Fruit fly (Drosophila melanogaster) whole organism, embryonic: ENCODE data around the gene CG31287.
A peak's percentile ranks its signal among the peaks of the same experiment; 100 is the strongest.

Experiments
- CG10147 ChIP-seq: fragments of 200-800 bp; sonication (Bioruptor generic); optimal IDR thresholded peaks from 2 replicates; lab custom pipeline; 2019; ENCODE audit warnings: missing biosample characterization, mild to moderate bottlenecking, missing genetic modification characterization, moderate library complexity
- CG10321 ChIP-seq: fragments of 200-800 bp; sonication (Bioruptor generic); IDR thresholded peaks from 2 replicates; pipeline ENCODE4 v1.3.6; 2022; ENCODE audit warnings: missing biosample characterization, missing genetic modification characterization
- CG11398 ChIP-seq: fragments of 200-800 bp; sonication (Bioruptor generic); optimal IDR thresholded peaks from 2 replicates; lab custom pipeline; 2016; ENCODE audit warnings: missing biosample characterization, missing genetic modification characterization
- CG14014 ChIP-seq: fragments of 200-800 bp; sonication (Bioruptor generic); IDR thresholded peaks from 2 replicates; pipeline ENCODE4 v1.3.6; 2022; ENCODE audit warnings: missing biosample characterization, missing genetic modification characterization
- CG16863 ChIP-seq: fragments of 200-800 bp; sonication (Bioruptor generic); optimal IDR thresholded peaks from 3 replicates; lab custom pipeline; 2016; ENCODE audit warnings: missing biosample characterization, missing genetic modification characterization
- CG30020 ChIP-seq: fragments of 200-800 bp; optimal IDR thresholded peaks from 2 replicates; lab custom pipeline; 2019; ENCODE audit warnings: missing biosample characterization, mild to moderate bottlenecking, missing genetic modification characterization, moderate library complexity
- CG32532 ChIP-seq: fragments of 200-800 bp; sonication (Bioruptor generic); IDR thresholded peaks from 2 replicates; pipeline ENCODE4 v1.3.6; 2022; ENCODE audit warnings: missing biosample characterization, missing genetic modification characterization
- CG34376 ChIP-seq: fragments of 200-800 bp; sonication (Bioruptor generic); optimal IDR thresholded peaks from 2 replicates; lab custom pipeline; 2018; ENCODE audit warnings: missing biosample characterization, mild to moderate bottlenecking, missing genetic modification characterization
- CG4617 ChIP-seq: fragments of 200-800 bp; sonication (Bioruptor generic); optimal IDR thresholded peaks from 3 replicates; lab custom pipeline; 2016; ENCODE audit warnings: missing biosample characterization, missing genetic modification characterization, borderline replicate concordance
- CG6813 ChIP-seq: fragments of 200-800 bp; sonication (Bioruptor generic); optimal IDR thresholded peaks from 2 replicates; lab custom pipeline; 2017; ENCODE audit warnings: missing biosample characterization, missing genetic modification characterization, mild to moderate bottlenecking, moderate library complexity, missing genetic modification reagents
- CG7556 ChIP-seq: fragments of 200-800 bp; sonication (Bioruptor generic); optimal IDR thresholded peaks from 2 replicates; lab custom pipeline; 2017; ENCODE audit warnings: missing biosample characterization, mild to moderate bottlenecking, missing genetic modification characterization
- CG8281 ChIP-seq: fragments of 200-800 bp; sonication (Bioruptor generic); optimal IDR thresholded peaks from 2 replicates; lab custom pipeline; 2018; ENCODE audit warnings: missing biosample characterization, mild to moderate bottlenecking, missing genetic modification characterization, moderate library complexity
- CG8478 ChIP-seq: fragments of >200 bp; optimal IDR thresholded peaks from 2 replicates; lab custom pipeline; 2018
- Dip2 ChIP-seq: fragments of 200-800 bp; sonication (Bioruptor generic); IDR thresholded peaks from 2 replicates; pipeline ENCODE4 v1.3.6; 2022; ENCODE audit warnings: missing biosample characterization, missing genetic modification characterization
- Drgx ChIP-seq: fragments of 200-800 bp; sonication (Bioruptor generic); IDR thresholded peaks from 2 replicates; pipeline ENCODE4 v1.3.6; 2022; ENCODE audit warnings: missing biosample characterization, missing genetic modification characterization
- Elba2 ChIP-seq: fragments of 200-800 bp; sonication (Bioruptor generic); optimal IDR thresholded peaks from 3 replicates; lab custom pipeline; 2016; ENCODE audit warnings: missing biosample characterization, missing genetic modification characterization
- Fer3 ChIP-seq: fragments of 200-800 bp; sonication (Bioruptor generic); optimal IDR thresholded peaks from 2 replicates; lab custom pipeline; 2018; ENCODE audit warnings: missing biosample characterization, mild to moderate bottlenecking, missing genetic modification characterization, moderate library complexity
- GATAe ChIP-seq: fragments of 200-800 bp; sonication (Bioruptor generic); conservative IDR thresholded peaks from 2 replicates; pipeline ENCODE4 v1.3.6; 2022; ENCODE audit warnings: missing biosample characterization, missing genetic modification characterization
- Hsf ChIP-seq: fragments of 200-800 bp; sonication (Bioruptor generic); optimal IDR thresholded peaks from 3 replicates; lab custom pipeline; 2016; ENCODE audit warnings: missing biosample characterization, missing genetic modification characterization
- Opbp ChIP-seq: fragments of 200-800 bp; sonication (Bioruptor generic); IDR thresholded peaks from 3 replicates; pipeline ENCODE4 v1.3.6; 2022; ENCODE audit warnings: missing biosample characterization, missing genetic modification characterization; ENCODE audit not compliant: partially characterized antibody
- Sry-δ ChIP-seq: fragments of 200-800 bp; sonication (Bioruptor generic); optimal IDR thresholded peaks from 2 replicates; lab custom pipeline; 2016; ENCODE audit warnings: missing biosample characterization, missing genetic modification characterization
- Trl ChIP-seq, 3 experiments: fragments of >200 bp in 2 of 3; fragments of 200-800 bp in 1 of 3; sonication (Bioruptor generic) in 1 of 3; optimal IDR thresholded peaks; 2 replicates in 1 of 3; 3 replicates in 2 of 3; lab custom pipeline; 2016 to 2017; ENCODE audit warnings: missing biosample characterization in 1 of 3, missing genetic modification characterization in 1 of 3
- Vsx1 ChIP-seq: fragments of 200-800 bp; sonication (Bioruptor generic); optimal IDR thresholded peaks from 2 replicates; lab custom pipeline; 2017; ENCODE audit warnings: missing biosample characterization, mild to moderate bottlenecking, missing genetic modification characterization, missing genetic modification reagents
- YL-1 ChIP-seq: fragments of 200-800 bp; sonication (Bioruptor generic); optimal IDR thresholded peaks from 3 replicates; lab custom pipeline; 2017; ENCODE audit warnings: missing biosample characterization, mild to moderate bottlenecking, missing genetic modification characterization
- al ChIP-seq: fragments of 200-800 bp; sonication (Bioruptor generic); IDR thresholded peaks from 2 replicates; pipeline ENCODE4 v1.3.6; 2022; ENCODE audit warnings: missing biosample characterization, missing genetic modification characterization
- az2 ChIP-seq: fragments of 200-800 bp; sonication (Bioruptor generic); optimal IDR thresholded peaks from 3 replicates; lab custom pipeline; 2016; ENCODE audit warnings: missing biosample characterization, missing genetic modification characterization
- bbx ChIP-seq: fragments of 200-800 bp; sonication (Bioruptor generic); IDR thresholded peaks from 2 replicates; pipeline ENCODE4 v1.3.6; 2022; ENCODE audit warnings: missing biosample characterization, missing genetic modification characterization; ENCODE audit not compliant: partially characterized antibody
- cg ChIP-seq: fragments of 200-800 bp; sonication (Bioruptor generic); optimal IDR thresholded peaks from 3 replicates; lab custom pipeline; 2019; ENCODE audit warnings: missing biosample characterization, mild to moderate bottlenecking, missing genetic modification characterization, moderate library complexity
- chm ChIP-seq: fragments of 200-800 bp; sonication (Bioruptor generic); IDR thresholded peaks from 2 replicates; pipeline ENCODE4 v1.3.6; 2022; ENCODE audit warnings: missing biosample characterization, missing genetic modification characterization
- fu2 ChIP-seq: fragments of 200-800 bp; sonication (Bioruptor generic); optimal IDR thresholded peaks from 2 replicates; lab custom pipeline; 2016; ENCODE audit warnings: missing biosample characterization, missing genetic modification characterization
- hbn ChIP-seq: fragments of 200-800 bp; sonication (Bioruptor generic); IDR thresholded peaks from 2 replicates; pipeline ENCODE4 v1.3.6; 2022; ENCODE audit warnings: missing biosample characterization, missing genetic modification characterization; ENCODE audit not compliant: partially characterized antibody
- her ChIP-seq: fragments of 200-800 bp; sonication (Bioruptor generic); optimal IDR thresholded peaks from 2 replicates; lab custom pipeline; 2016; ENCODE audit warnings: missing biosample characterization, missing genetic modification characterization
- insv ChIP-seq, 2 experiments: fragments of 200-800 bp; sonication (Bioruptor generic); optimal IDR thresholded peaks; 3 replicates each; lab custom pipeline; 2016 to 2018; ENCODE audit warnings: missing biosample characterization in 2 of 2, missing genetic modification characterization in 2 of 2
- inv ChIP-seq: fragments of 200-800 bp; sonication (Bioruptor generic); IDR thresholded peaks from 2 replicates; pipeline ENCODE4 v1.3.6; 2022; ENCODE audit warnings: missing biosample characterization, missing genetic modification characterization; ENCODE audit not compliant: partially characterized antibody
- jumu ChIP-seq: fragments of 200-800 bp; sonication (Bioruptor generic); optimal IDR thresholded peaks from 3 replicates; lab custom pipeline; 2016; ENCODE audit warnings: missing biosample characterization, missing genetic modification characterization
- lov ChIP-seq, 2 experiments: fragments of 200-800 bp in 1 of 2; fragments of >200 bp in 1 of 2; sonication (Bioruptor generic) in 1 of 2; IDR thresholded peaks in 1 of 2; optimal IDR thresholded peaks in 1 of 2; 2 replicates in 1 of 2; 3 replicates in 1 of 2; pipeline versions ENCODE4 v1.3.6 to Lab custom; 2017 to 2022; ENCODE audit warnings: missing biosample characterization in 1 of 2, missing genetic modification characterization in 1 of 2
- nmo ChIP-seq: fragments of 200-800 bp; sonication (Bioruptor generic); optimal IDR thresholded peaks from 2 replicates; lab custom pipeline; 2018; ENCODE audit warnings: missing biosample characterization, mild to moderate bottlenecking, missing genetic modification characterization, moderate library complexity
- nom ChIP-seq: fragments of 200-800 bp; sonication (Bioruptor generic); optimal IDR thresholded peaks from 2 replicates; lab custom pipeline; 2017; ENCODE audit warnings: missing biosample characterization, missing genetic modification characterization, mild to moderate bottlenecking, moderate library complexity, missing genetic modification reagents
- oc ChIP-seq: fragments of 200-800 bp; sonication (Bioruptor generic); optimal IDR thresholded peaks from 2 replicates; lab custom pipeline; 2018; ENCODE audit warnings: missing biosample characterization, mild to moderate bottlenecking, missing genetic modification characterization, moderate library complexity
- org-1 ChIP-seq: fragments of 200-800 bp; sonication (Bioruptor generic); optimal IDR thresholded peaks from 2 replicates; lab custom pipeline; 2017; ENCODE audit warnings: missing biosample characterization, missing genetic modification characterization
- pfk ChIP-seq: fragments of 200-800 bp; sonication (Bioruptor generic); optimal IDR thresholded peaks from 2 replicates; lab custom pipeline; 2018; ENCODE audit warnings: missing biosample characterization, mild to moderate bottlenecking, missing genetic modification characterization, moderate library complexity
- phol ChIP-seq: fragments of 200-800 bp; sonication (Bioruptor generic); optimal IDR thresholded peaks from 3 replicates; lab custom pipeline; 2018; ENCODE audit warnings: missing biosample characterization, mild to moderate bottlenecking, missing genetic modification characterization, moderate library complexity
- pnt ChIP-seq: fragments of 200-800 bp; sonication (Bioruptor generic); optimal IDR thresholded peaks from 3 replicates; lab custom pipeline; 2016; ENCODE audit warnings: missing biosample characterization, missing genetic modification characterization
- pum ChIP-seq: fragments of 200-800 bp; sonication (Bioruptor generic); optimal IDR thresholded peaks from 2 replicates; lab custom pipeline; 2016; ENCODE audit warnings: missing biosample characterization, missing genetic modification characterization
- row ChIP-seq: fragments of 200-800 bp; sonication (Bioruptor generic); IDR thresholded peaks from 3 replicates; pipeline ENCODE4 v1.3.6; 2022; ENCODE audit warnings: missing biosample characterization, missing genetic modification characterization
- run ChIP-seq: fragments of 200-800 bp; sonication (Bioruptor generic); optimal IDR thresholded peaks from 3 replicates; lab custom pipeline; 2018; ENCODE audit warnings: missing biosample characterization, mild to moderate bottlenecking, missing genetic modification characterization
- sens-2 ChIP-seq: fragments of 200-800 bp; sonication (Bioruptor generic); IDR thresholded peaks from 2 replicates; pipeline ENCODE4 v1.3.6; 2022; ENCODE audit warnings: missing biosample characterization, missing genetic modification characterization
- trh ChIP-seq: fragments of 200-800 bp; sonication (Bioruptor generic); optimal IDR thresholded peaks from 2 replicates; lab custom pipeline; 2016; ENCODE audit warnings: missing biosample characterization, missing genetic modification characterization
- twi ChIP-seq: fragments of 200-800 bp; optimal IDR thresholded peaks from 2 replicates; lab custom pipeline; 2019; ENCODE audit warnings: missing biosample characterization, mild to moderate bottlenecking, missing genetic modification characterization, moderate library complexity
- wek ChIP-seq: fragments of 200-800 bp; sonication (Bioruptor generic); optimal IDR thresholded peaks from 3 replicates; lab custom pipeline; 2018; ENCODE audit warnings: missing biosample characterization, mild to moderate bottlenecking, missing genetic modification characterization, moderate library complexity
- wor ChIP-seq: fragments of 200-800 bp; sonication (Bioruptor generic); IDR thresholded peaks from 2 replicates; pipeline ENCODE4 v1.3.6; 2022; ENCODE audit warnings: missing biosample characterization, missing genetic modification characterization

CG31287 gene

DNA sequence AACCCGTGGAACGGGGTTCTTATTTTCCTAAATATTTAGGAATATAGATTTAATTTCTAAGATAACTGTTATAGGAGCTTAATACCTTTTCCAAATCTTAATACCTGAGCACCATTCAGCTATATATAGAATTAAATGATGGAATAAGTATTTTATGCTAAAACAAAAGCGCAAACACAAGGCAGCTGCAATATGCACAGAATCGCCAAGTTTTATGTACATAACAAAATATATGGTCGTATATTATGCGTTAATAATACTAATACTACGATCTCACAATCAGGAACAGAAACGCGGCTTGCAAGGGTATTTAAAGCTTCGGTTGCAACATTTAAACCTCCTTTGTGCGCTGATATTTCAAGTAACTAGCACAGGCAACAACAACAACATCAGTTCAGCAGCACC, 31.6 kb downstream of the CG31287 start (continued):
- TF ChIP-seq her (GFP tag; lab: Kevin White, UChicago) (no peak), oc (no peak), Opbp (GFP tag; lab: Robert Waterston, UW) (no peak), pnt (no peak), sens-2 (no peak), cg (GFP tag; lab: Kevin White, UChicago) (no peak), CG6813 (GFP tag; lab: Kevin White, UChicago) (no peak), chm (GFP tag; lab: Robert Waterston, UW) (no peak), CG7556 (peak; percentile 79), GATAe (no peak), Hsf (GFP tag; lab: Kevin White, UChicago) (peak; percentile 34), org-1 (GFP tag; lab: Kevin White, UChicago) (no peak), Sry-δ (no peak), Fer3 (tag; lab: Kevin White, UChicago) (peak; percentile 4), twi (no peak), Drgx (GFP tag; lab: Robert Waterston, UW) (no peak), CG10147 (GFP tag; lab: Kevin White, UChicago) (peak; percentile 33), Elba2 (GFP tag; lab: Kevin White, UChicago) (no peak), wek (no peak), insv (GFP tag; optimal IDR thresholded peaks at IDR 0.05; lab: Kevin White, UChicago) (no peak), CG10321 (GFP tag; lab: Robert Waterston, UW) (no peak), CG4617 (GFP tag; lab: Kevin White, UChicago) (no peak), az2 (peak; percentile 37), trh (GFP tag; lab: Kevin White, UChicago) (no peak), pum (GFP tag; lab: Kevin White, UChicago) (no peak), CG34376 (no peak), CG8478 (no peak), nmo (GFP tag; lab: Kevin White, UChicago) (peak; percentile 68), CG11398 (GFP tag; lab: Kevin White, UChicago) (no peak), CG32532 (GFP tag; lab: Robert Waterston, UW) (no peak), row (GFP tag; lab: Robert Waterston, UW) (no peak), YL-1 (GFP tag; lab: Kevin White, UChicago) (no peak), al (GFP tag; lab: Robert Waterston, UW) (no peak), hbn (GFP tag; lab: Robert Waterston, UW) (no peak), jumu (GFP tag; lab: Kevin White, UChicago) (no peak), CG8281 (tag; lab: Kevin White, UChicago) (no peak), Dip2 (GFP tag; lab: Robert Waterston, UW) (no peak), Trl (optimal IDR thresholded peaks at IDR 0.05; lab: Kevin White, UChicago) (no peak), Trl (GFP tag; optimal IDR thresholded peaks at IDR 0.05; lab: Kevin White, UChicago) (no peak), phol (peak; percentile 71), inv (GFP tag; lab: Robert Waterston, UW) (no peak), lov (optimal IDR thresholded peaks at IDR 0.05; lab: Kevin White, UChicago) (no peak), lov (GFP tag; IDR thresholded peaks at IDR 0.05; lab: Robert Waterston, UW) (no peak), CG14014 (GFP tag; lab: Robert Waterston, UW) (no peak), run (tag; lab: Kevin White, UChicago) (no peak), Vsx1 (GFP tag; lab: Kevin White, UChicago) (no peak), CG30020 (tag; lab: Kevin White, UChicago) (no peak), pfk (GFP tag; lab: Kevin White, UChicago) (no peak), CG16863 (no peak), bbx (GFP tag; lab: Robert Waterston, UW) (no peak), fu2 (GFP tag; lab: Kevin White, UChicago) (no peak), nom (GFP tag; lab: Kevin White, UChicago) (peak; percentile 63), wor (GFP tag; lab: Robert Waterston, UW) (no peak)
